Fruit fly (Drosophila melanogaster): ENCODE data around the gene RpS14b.
A peak's percentile ranks its signal among the peaks of the same experiment; 100 is the strongest.

RpS14b gene

DNA sequence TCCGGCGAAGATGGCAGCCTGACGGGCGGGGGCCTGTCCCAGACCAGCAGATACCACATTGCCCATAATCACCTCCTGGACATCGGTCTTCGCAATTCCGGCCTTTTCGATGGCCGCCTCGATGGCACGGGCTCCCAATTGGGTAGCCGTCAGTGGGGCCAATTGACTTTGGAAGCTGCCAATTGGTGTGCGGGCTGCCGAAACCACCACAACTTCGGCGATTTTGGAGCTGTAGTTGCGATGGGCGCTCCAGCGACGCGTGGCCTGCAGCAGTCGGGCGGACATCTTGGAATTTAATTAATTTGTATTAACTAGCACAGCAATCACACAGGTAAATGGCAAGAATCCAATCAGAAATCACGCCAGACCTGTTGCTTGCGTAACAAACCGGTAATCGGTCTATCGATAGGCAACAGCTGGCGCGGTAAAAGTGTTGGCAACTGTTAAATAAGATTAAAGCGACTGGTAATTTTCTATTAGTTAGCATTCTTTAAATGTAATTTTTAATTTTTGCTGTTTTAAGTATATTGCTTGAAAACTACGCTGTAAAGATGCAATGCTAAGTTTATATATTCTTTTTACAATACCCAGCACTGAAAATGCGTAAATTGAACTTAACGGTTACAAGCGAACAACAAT, 46.2 kb upstream of the RpS14b start, which contains the start of gene Acat1 (continued):
- peak; percentile 7; the same call in 1 of the 2 replicates for TF ChIP-seq al (GFP tag; IDR thresholded peaks at IDR 0.05)
- TF ChIP-seq gsb (GFP tag; IDR thresholded peaks at IDR 0.05), result no peak
- TF ChIP-seq ato (GFP tag; IDR thresholded peaks at IDR 0.05; ENCODE audit: partially characterized antibody), result 0 out of 2 replicates have a peak, but pooled peaks have one; percentile 14
- peak; percentile 69 for TF ChIP-seq Sox102F (GFP tag; optimal IDR thresholded peaks at IDR 0.05)
- TF ChIP-seq CG5245 (GFP tag; optimal IDR thresholded peaks at IDR 0.05), result peak; percentile 29
- TF ChIP-seq Optix (GFP tag; IDR thresholded peaks at IDR 0.05), result no peak
- 0 out of 2 replicates have a peak, but pooled peaks have one; percentile 31 for TF ChIP-seq lmd (GFP tag; IDR thresholded peaks at IDR 0.05)
- peak; percentile 50; the same call in 1 of the 2 replicates for TF ChIP-seq unc-4 (GFP tag; IDR thresholded peaks at IDR 0.05; ENCODE audit: partially characterized antibody)
- no peak for TF ChIP-seq jing (GFP tag; optimal IDR thresholded peaks at IDR 0.05)
- peak; percentile 90 for TF ChIP-seq CG10267 (tag; optimal IDR thresholded peaks at IDR 0.05)
- TF ChIP-seq chn (GFP tag; optimal IDR thresholded peaks at IDR 0.05), result peak; percentile 53
- TF ChIP-seq ranshi (GFP tag; IDR thresholded peaks at IDR 0.05), result 0 out of 2 replicates have a peak, but pooled peaks have one; percentile 42
- no peak for TF ChIP-seq oc (tag; optimal IDR thresholded peaks at IDR 0.05)
- peak; percentile 35 for TF ChIP-seq bab2 (GFP tag; optimal IDR thresholded peaks at IDR 0.05)
- TF ChIP-seq Max (GFP tag; optimal IDR thresholded peaks at IDR 0.05), result peak; percentile 54
- peak; percentile 41 for TF ChIP-seq grau (tag; optimal IDR thresholded peaks at IDR 0.05)
- 0 out of 2 replicates have a peak, but pooled peaks have one; percentile 14 for TF ChIP-seq bbx (GFP tag; IDR thresholded peaks at IDR 0.05; ENCODE audit: partially characterized antibody)
- TF ChIP-seq Fer1 (GFP tag; optimal IDR thresholded peaks at IDR 0.05), result no peak
- TF ChIP-seq Hmr (GFP tag; optimal IDR thresholded peaks at IDR 0.05), result peak; percentile 59
- 0 out of 3 replicates have a peak, but pooled peaks have one; percentile 20 for TF ChIP-seq dysf (GFP tag; IDR thresholded peaks at IDR 0.05)
- TF ChIP-seq CG14441 (GFP tag; IDR thresholded peaks at IDR 0.05), result peak; percentile 58
- no peak for TF ChIP-seq ro (GFP tag; IDR thresholded peaks at IDR 0.05)
- peak; percentile 22; the same call in 1 of the 3 replicates for TF ChIP-seq Dbx (GFP tag; IDR thresholded peaks at IDR 0.05)
- TF ChIP-seq CG15514 (GFP tag; optimal IDR thresholded peaks at IDR 0.05), result peak; percentile 66
- 0 out of 3 replicates have a peak, but pooled peaks have one; percentile 17 for TF ChIP-seq Doc3 (GFP tag; IDR thresholded peaks at IDR 0.05; ENCODE audit: partially characterized antibody)
- TF ChIP-seq CG15696 (tag; optimal IDR thresholded peaks at IDR 0.05), result no peak
- no peak for TF ChIP-seq CG17385 (GFP tag; optimal IDR thresholded peaks at IDR 0.05)
- TF ChIP-seq Nf-YB (GFP tag; optimal IDR thresholded peaks at IDR 0.05), result peak; percentile 39
- TF ChIP-seq zfh1 (GFP tag; IDR thresholded peaks at IDR 0.05), result peak; percentile 76
- no peak for TF ChIP-seq CG10959 (GFP tag; IDR thresholded peaks at IDR 0.05)
- TF ChIP-seq sisA (GFP tag; IDR thresholded peaks at IDR 0.05), result peak; percentile 51
- no peak for TF ChIP-seq CG17612 (GFP tag; IDR thresholded peaks at IDR 0.05)
- TF ChIP-seq fu2 (GFP tag; optimal IDR thresholded peaks at IDR 0.05), result peak; percentile 25
- TF ChIP-seq zfh2 (GFP tag; optimal IDR thresholded peaks at IDR 0.05), result peak; percentile 77

DNA sequence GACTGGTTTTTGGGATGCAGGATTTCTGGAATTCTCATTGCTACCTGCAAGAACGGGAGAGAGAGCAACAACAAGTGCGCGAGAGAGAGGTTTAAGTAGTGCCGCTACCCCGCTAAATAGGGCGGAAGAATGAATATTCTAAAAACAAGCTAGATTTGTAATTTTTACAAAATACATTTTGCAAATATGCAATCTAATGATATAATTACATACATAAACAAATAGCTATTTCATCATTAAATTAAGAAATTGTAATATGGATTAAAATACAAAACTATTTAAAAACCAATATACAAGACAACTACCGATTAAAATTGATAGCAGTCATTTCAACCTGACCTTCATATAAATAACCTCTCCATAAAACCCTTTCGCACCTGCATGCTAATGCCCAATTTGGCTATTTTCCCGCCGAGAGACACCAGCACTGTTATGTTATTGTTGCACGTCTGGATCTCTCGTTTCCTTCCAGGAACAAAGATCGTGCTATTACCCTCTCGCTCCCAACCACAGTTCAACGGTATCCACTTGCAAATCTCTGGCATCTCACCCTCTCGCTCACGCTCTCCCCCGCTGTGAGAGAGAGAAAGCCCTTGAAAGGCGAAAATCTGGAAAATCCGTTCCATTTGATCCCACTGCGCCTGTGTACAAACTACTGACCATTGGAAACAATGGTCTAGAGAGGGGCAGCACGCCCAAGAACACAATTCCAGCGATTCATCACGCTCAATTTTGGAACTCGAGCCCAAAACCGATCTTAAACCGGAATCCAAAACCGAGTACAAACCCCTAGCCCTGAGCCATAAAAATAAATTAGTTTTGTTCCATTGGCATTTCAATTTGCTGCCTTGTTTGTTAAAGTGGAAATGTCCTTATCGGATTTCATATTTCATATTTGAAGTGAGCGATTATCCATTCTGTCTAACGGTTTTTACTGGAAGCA, 42.8 kb upstream of the RpS14b start, which contains the start of gene Nek2:
Gene Nek2 (minus strand): TSS at position 51 of the 943 bp plus-strand sequence.
- TF ChIP-seq CG6254 (GFP tag; optimal IDR thresholded peaks at IDR 0.05) (no peak), CG6683 (GFP tag; optimal IDR thresholded peaks at IDR 0.05) (no peak), Antp (GFP tag; optimal IDR thresholded peaks at IDR 0.05) (no peak), croc (GFP tag; conservative IDR thresholded peaks at IDR 0.05) (no peak), Sry-β (GFP tag; optimal IDR thresholded peaks at IDR 0.05) (peak; percentile 89), Rx (GFP tag; IDR thresholded peaks at IDR 0.05) (0 out of 2 replicates have a peak, but pooled peaks have one; percentile 3), ci (GFP tag; IDR thresholded peaks at IDR 0.05) (no peak), kni (GFP tag; optimal IDR thresholded peaks at IDR 0.05) (peak; percentile 25), Kr (GFP tag; optimal IDR thresholded peaks at IDR 0.05) (peak; percentile 97), CG4360 (GFP tag; IDR thresholded peaks at IDR 0.05) (0 out of 2 replicates have a peak, but pooled peaks have one; percentile 20), twi (tag; optimal IDR thresholded peaks at IDR 0.05) (peak; percentile 14), Sin3A (optimal IDR thresholded peaks at IDR 0.05) (no peak), nerfin-2 (GFP tag; IDR thresholded peaks at IDR 0.05; ENCODE audit: partially characterized antibody) (no peak), wek (GFP tag; optimal IDR thresholded peaks at IDR 0.05) (no peak)
